Fruit fly (Drosophila melanogaster): ENCODE data around the gene Sfp24C1.

Gene Sfp24C1

dm6 chr2L:3682489-3682888 is 18.0 kb upstream of the Sfp24C1 start:
- TF ChIP-seq psq (optimal IDR thresholded peaks at IDR 0.05): no peak
- TF ChIP-seq h (optimal IDR thresholded peaks at IDR 0.05): no peak
- no peak for TF ChIP-seq ttk (optimal IDR thresholded peaks at IDR 0.05)
- TF ChIP-seq Sin3A (optimal IDR thresholded peaks at IDR 0.05): no peak
- TF ChIP-seq insv (optimal IDR thresholded peaks at IDR 0.05): no peak
- no peak for TF ChIP-seq Myc (optimal IDR thresholded peaks at IDR 0.05)

dm6 chr2L:3685139-3685851 is 15.2 kb upstream of the Sfp24C1 start:
- TF ChIP-seq h (optimal IDR thresholded peaks at IDR 0.05) (no peak), ttk (optimal IDR thresholded peaks at IDR 0.05) (no peak), Myc (optimal IDR thresholded peaks at IDR 0.05) (no peak), insv (optimal IDR thresholded peaks at IDR 0.05) (no peak), Sin3A (optimal IDR thresholded peaks at IDR 0.05) (no peak), psq (optimal IDR thresholded peaks at IDR 0.05) (no peak)

- TF ChIP-seq h (optimal IDR thresholded peaks at IDR 0.05) (no peak), psq (optimal IDR thresholded peaks at IDR 0.05) (no peak), Sin3A (optimal IDR thresholded peaks at IDR 0.05) (no peak), insv (optimal IDR thresholded peaks at IDR 0.05) (no peak), ttk (optimal IDR thresholded peaks at IDR 0.05) (no peak), Myc (optimal IDR thresholded peaks at IDR 0.05) (no peak)
Measured at dm6 chr2L:3692466-3692865, 8.0 kb upstream of the Sfp24C1 start, which contains the start of gene CG16704. Gene CG16704 (minus strand): TSS chr2L:3692587.

- TF ChIP-seq psq (optimal IDR thresholded peaks at IDR 0.05) (no peak), Sin3A (optimal IDR thresholded peaks at IDR 0.05) (no peak), h (optimal IDR thresholded peaks at IDR 0.05) (no peak), ttk (optimal IDR thresholded peaks at IDR 0.05) (no peak), Myc (optimal IDR thresholded peaks at IDR 0.05) (no peak), insv (optimal IDR thresholded peaks at IDR 0.05) (no peak)
Measured at dm6 chr2L:3693082-3693481, 7.4 kb upstream of the Sfp24C1 start, which contains the start of gene CG3513. Gene CG3513 (minus strand): TSS chr2L:3693182.

- TF ChIP-seq psq (optimal IDR thresholded peaks at IDR 0.05): no peak
- no peak for TF ChIP-seq ttk (optimal IDR thresholded peaks at IDR 0.05)
- TF ChIP-seq Myc (optimal IDR thresholded peaks at IDR 0.05): no peak
- TF ChIP-seq insv (optimal IDR thresholded peaks at IDR 0.05): no peak
- no peak for TF ChIP-seq Sin3A (optimal IDR thresholded peaks at IDR 0.05)
- TF ChIP-seq h (optimal IDR thresholded peaks at IDR 0.05): no peak
Measured at dm6 chr2L:3693805-3694204, 6.7 kb upstream of the Sfp24C1 start, which contains the start of gene Acp24A4. Gene Acp24A4 (minus strand): TSS chr2L:3693905.

dm6 chr2L:3694920-3695319 is 5.6 kb upstream of the Sfp24C1 start, which contains the start of gene CG43165:
Gene CG43165 (minus strand): TSS chr2L:3695020.
- TF ChIP-seq insv (optimal IDR thresholded peaks at IDR 0.05) (no peak), Sin3A (optimal IDR thresholded peaks at IDR 0.05) (no peak), Myc (optimal IDR thresholded peaks at IDR 0.05) (no peak), psq (optimal IDR thresholded peaks at IDR 0.05) (no peak), h (optimal IDR thresholded peaks at IDR 0.05) (no peak), ttk (optimal IDR thresholded peaks at IDR 0.05) (no peak)

dm6 chr2L:3695361-3695818 is 5.1 kb upstream of the Sfp24C1 start, which contains the start of gene CG16713:
Gene CG16713 (minus strand): TSS chr2L:3695411.
- TF ChIP-seq ttk (optimal IDR thresholded peaks at IDR 0.05) (no peak), Myc (optimal IDR thresholded peaks at IDR 0.05) (no peak)

- no peak for TF ChIP-seq Myc (optimal IDR thresholded peaks at IDR 0.05)
Measured at dm6 chr2L:3696438-3696837, 4.0 kb upstream of the Sfp24C1 start, which contains the start of gene IM33. Gene IM33 (minus strand): TSS chr2L:3696658.

dm6 chr2L:3697772-3698171 is 2.7 kb upstream of the Sfp24C1 start, which contains the start of gene CG3604:
Gene CG3604 (minus strand): TSS chr2L:3697872.
- TF ChIP-seq Myc (optimal IDR thresholded peaks at IDR 0.05) (no peak), h (optimal IDR thresholded peaks at IDR 0.05) (no peak), psq (optimal IDR thresholded peaks at IDR 0.05) (no peak), ttk (optimal IDR thresholded peaks at IDR 0.05) (no peak), insv (optimal IDR thresholded peaks at IDR 0.05) (no peak), Sin3A (optimal IDR thresholded peaks at IDR 0.05) (no peak)

- no peak for TF ChIP-seq insv (optimal IDR thresholded peaks at IDR 0.05)
- no peak for TF ChIP-seq ttk (optimal IDR thresholded peaks at IDR 0.05)
- TF ChIP-seq Sin3A (optimal IDR thresholded peaks at IDR 0.05): no peak
- no peak for TF ChIP-seq Myc (optimal IDR thresholded peaks at IDR 0.05)
- TF ChIP-seq psq (optimal IDR thresholded peaks at IDR 0.05): no peak
- no peak for TF ChIP-seq h (optimal IDR thresholded peaks at IDR 0.05)
Measured at dm6 chr2L:3698992-3699514, 1.4 kb upstream of the Sfp24C1 start, which contains the start of the genes CG10031 and CG42464. Gene CG10031 (minus strand): TSS chr2L:3699092. Gene CG42464 (plus strand): TSS chr2L:3699464.

dm6 chr2L:3699895-3700294 is 579 bp upstream of the Sfp24C1 start, which contains the start of gene CG42465:
Gene CG42465 (plus strand): TSS chr2L:3700195.
- TF ChIP-seq Sin3A (optimal IDR thresholded peaks at IDR 0.05) (no peak), insv (optimal IDR thresholded peaks at IDR 0.05) (no peak), psq (optimal IDR thresholded peaks at IDR 0.05) (no peak), ttk (optimal IDR thresholded peaks at IDR 0.05) (no peak), h (optimal IDR thresholded peaks at IDR 0.05) (no peak), Myc (optimal IDR thresholded peaks at IDR 0.05) (no peak)

- TF ChIP-seq Myc (optimal IDR thresholded peaks at IDR 0.05) (no peak), Sin3A (optimal IDR thresholded peaks at IDR 0.05) (no peak), h (optimal IDR thresholded peaks at IDR 0.05) (no peak), insv (optimal IDR thresholded peaks at IDR 0.05) (no peak), psq (optimal IDR thresholded peaks at IDR 0.05) (no peak), ttk (optimal IDR thresholded peaks at IDR 0.05) (no peak)
Measured at dm6 chr2L:3700990-3701389, 516 bp downstream of the Sfp24C1 start, which contains the start of gene CG42467. Gene CG42467 (plus strand): TSS chr2L:3701290.

Data from Kc167 (cell line).